Worm (Caenorhabditis elegans): ENCODE measurements around the gene C09G12.5.

The C09G12.5 gene

ce11 chrIV:3469742-3470141 lies 9.4 kb upstream of the C09G12.5 start, which contains the start of gene F58E2.2:
TSS of gene F58E2.2 (plus strand) at chrIV:3470042.
- TF ChIP-seq dao-5 (tag; optimal IDR thresholded peaks at IDR 0.05) (no peak), him-1 (tag; optimal IDR thresholded peaks at IDR 0.05) (no peak), W03F9.2 (tag; optimal IDR thresholded peaks at IDR 0.05) (no peak)

ce11 chrIV:3477124-3477523 lies 2.0 kb upstream of the C09G12.5 start, which contains the start of gene srz-69:
TSS of gene srz-69 (minus strand) at chrIV:3477224.
- no peak for TF ChIP-seq dao-5 (tag; optimal IDR thresholded peaks at IDR 0.05)
- TF ChIP-seq him-1 (tag; optimal IDR thresholded peaks at IDR 0.05): no peak
- no peak for TF ChIP-seq W03F9.2 (tag; optimal IDR thresholded peaks at IDR 0.05)

ce11 chrIV:3481760-3482159 lies 2.6 kb downstream of the C09G12.5 start, which contains the start of gene srz-37:
TSS of gene srz-37 (minus strand) at chrIV:3481860.
- no peak for TF ChIP-seq dao-5 (tag; optimal IDR thresholded peaks at IDR 0.05)
- no peak for TF ChIP-seq W03F9.2 (tag; optimal IDR thresholded peaks at IDR 0.05)
- no peak for TF ChIP-seq him-1 (tag; optimal IDR thresholded peaks at IDR 0.05)

ce11 chrIV:3482195-3482959 lies 3.2 kb downstream of the C09G12.5 start, which contains the start of gene srz-82:
TSS of gene srz-82 (plus strand) at chrIV:3482895.
- TF ChIP-seq W03F9.2 (tag; optimal IDR thresholded peaks at IDR 0.05): no peak
- no peak for TF ChIP-seq dao-5 (tag; optimal IDR thresholded peaks at IDR 0.05)
- no peak for TF ChIP-seq him-1 (tag; optimal IDR thresholded peaks at IDR 0.05)

ce11 chrIV:3491477-3491876 lies 12.3 kb downstream of the C09G12.5 start, which contains the start of gene srz-78:
TSS of gene srz-78 (plus strand) at chrIV:3491777.
- TF ChIP-seq dao-5 (tag; optimal IDR thresholded peaks at IDR 0.05) (no peak), W03F9.2 (tag; optimal IDR thresholded peaks at IDR 0.05) (no peak), him-1 (tag; optimal IDR thresholded peaks at IDR 0.05) (no peak)

ce11 chrIV:3493310-3493709 lies 14.2 kb downstream of the C09G12.5 start, which contains the start of gene srz-79:
TSS of gene srz-79 (plus strand) at chrIV:3493610.
- no peak for TF ChIP-seq W03F9.2 (tag; optimal IDR thresholded peaks at IDR 0.05)
- no peak for TF ChIP-seq him-1 (tag; optimal IDR thresholded peaks at IDR 0.05)
- no peak for TF ChIP-seq dao-5 (tag; optimal IDR thresholded peaks at IDR 0.05)

- TF ChIP-seq dao-5 (tag; optimal IDR thresholded peaks at IDR 0.05) (no peak), him-1 (tag; optimal IDR thresholded peaks at IDR 0.05) (no peak), W03F9.2 (tag; optimal IDR thresholded peaks at IDR 0.05) (no peak)
These were observed 17.2 kb downstream of the C09G12.5 start, which contains the start of gene C09G12.17 for ce11 chrIV:3496358-3496757. TSS of gene C09G12.17 (minus strand) at chrIV:3496458.

ce11 chrIV:3497909-3498308 lies 18.8 kb downstream of the C09G12.5 start, which contains the start of gene ceh-53:
TSS of gene ceh-53 (plus strand) at chrIV:3498209.
- no peak for TF ChIP-seq W03F9.2 (tag; optimal IDR thresholded peaks at IDR 0.05)

DNA sequence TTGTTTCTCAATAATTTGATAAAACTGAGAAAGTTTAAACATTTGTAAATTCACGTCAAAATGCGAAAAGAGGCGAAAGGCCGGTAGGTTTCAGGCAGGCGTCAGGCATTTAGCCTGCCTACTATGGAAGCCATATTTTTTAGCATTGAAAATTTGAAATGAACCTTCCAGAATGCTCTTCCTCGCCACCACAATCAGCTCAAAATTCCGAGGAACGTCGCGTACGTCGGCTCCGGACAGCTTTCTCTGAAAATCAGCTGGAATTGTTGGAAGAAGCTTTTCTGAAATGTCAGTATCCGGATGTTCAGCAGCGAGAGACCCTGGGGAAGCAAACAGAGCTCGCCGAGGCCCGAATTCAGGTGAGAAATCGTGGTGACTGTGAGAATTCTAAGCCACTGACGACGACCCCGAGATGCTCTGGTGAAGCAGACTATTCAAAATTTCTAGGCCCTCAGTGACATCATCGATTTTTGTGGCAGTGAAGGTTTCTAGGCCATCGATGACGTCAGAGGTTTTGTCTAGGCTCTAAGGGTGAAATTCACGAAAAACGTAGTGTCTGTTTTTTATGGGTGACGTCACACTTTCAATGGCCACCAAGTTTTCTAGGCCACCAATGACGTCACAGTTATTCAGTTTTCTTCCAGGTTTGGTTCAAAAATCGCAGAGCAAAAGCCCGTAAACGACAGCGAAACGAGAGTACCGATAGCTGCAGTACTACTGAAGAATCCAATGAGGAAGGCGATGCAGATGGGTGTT lies 23.0 kb downstream of the C09G12.5 start:
- TF ChIP-seq dao-5 (tag; optimal IDR thresholded peaks at IDR 0.05) (no peak), W03F9.2 (tag; optimal IDR thresholded peaks at IDR 0.05) (no peak), him-1 (tag; optimal IDR thresholded peaks at IDR 0.05) (no peak)

DNA sequence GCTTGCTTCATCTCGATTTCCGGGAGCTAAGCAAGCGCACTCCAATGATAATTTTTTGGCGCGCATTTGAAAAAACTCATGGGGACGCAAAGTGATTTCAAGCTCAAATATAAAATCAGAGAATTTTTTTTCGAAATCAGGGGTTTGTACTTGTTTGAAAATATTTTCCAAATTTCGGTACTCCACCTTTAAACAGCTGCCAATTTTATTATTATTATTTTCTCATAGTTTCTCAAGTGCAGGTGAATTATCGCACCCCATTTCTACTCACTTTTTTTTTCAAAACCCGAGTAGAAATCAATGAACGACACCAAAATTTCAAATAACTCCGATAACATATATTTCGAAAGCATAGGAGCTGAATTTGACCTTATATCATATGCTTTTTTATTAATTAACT lies 25.0 kb downstream of the C09G12.5 start, which contains the start of gene srz-83:
srz-83 (plus strand) TSS at position 301 of the 400 bp plus-strand sequence.
- TF ChIP-seq dao-5 (tag; optimal IDR thresholded peaks at IDR 0.05) (no peak), him-1 (tag; optimal IDR thresholded peaks at IDR 0.05) (no peak), W03F9.2 (tag; optimal IDR thresholded peaks at IDR 0.05) (no peak)

- TF ChIP-seq W03F9.2 (tag; optimal IDR thresholded peaks at IDR 0.05) (no peak), dao-5 (tag; optimal IDR thresholded peaks at IDR 0.05) (no peak), him-1 (tag; optimal IDR thresholded peaks at IDR 0.05) (no peak)
These were observed 26.8 kb downstream of the C09G12.5 start for ce11 chrIV:3505940-3506339.

ce11 chrIV:3509477-3510063 lies 30.4 kb downstream of the C09G12.5 start, which contains the start of gene ced-10:
TSS of gene ced-10 (minus strand) at chrIV:3509527.
- TF ChIP-seq dao-5 (tag; optimal IDR thresholded peaks at IDR 0.05) (no peak), W03F9.2 (tag; optimal IDR thresholded peaks at IDR 0.05) (no peak), him-1 (tag; optimal IDR thresholded peaks at IDR 0.05) (no peak)

- TF ChIP-seq him-1 (tag; optimal IDR thresholded peaks at IDR 0.05) (no peak), W03F9.2 (tag; optimal IDR thresholded peaks at IDR 0.05) (no peak), dao-5 (tag; optimal IDR thresholded peaks at IDR 0.05) (no peak)
These were observed 35.3 kb downstream of the C09G12.5 start, which contains the start of gene tsg-101 for ce11 chrIV:3514467-3514866. TSS of gene tsg-101 (minus strand) at chrIV:3514567.

Measured in whole organism, L4/young adult.